Fruit fly (Drosophila melanogaster) whole organism, embryonic: ENCODE results near the gene CG5861.

Experiments
- Ada2b ChIP-seq: fragments of 200-800 bp; sonication (Bioruptor generic); IDR thresholded peaks from 2 replicates; pipeline ENCODE4 v1.3.6; 2022; ENCODE audit warnings: missing biosample characterization, missing genetic modification characterization
- CG11247 ChIP-seq: fragments of 200-800 bp; sonication (Bioruptor generic); IDR thresholded peaks from 2 replicates; pipeline ENCODE4 v1.3.6; 2022; ENCODE audit warnings: missing biosample characterization, missing genetic modification characterization
- CG11696 ChIP-seq: fragments of 200-800 bp; sonication (Bioruptor generic); IDR thresholded peaks from 2 replicates; pipeline ENCODE4 v1.3.6; 2022; ENCODE audit warnings: missing biosample characterization, missing genetic modification characterization
- CG13775 ChIP-seq: fragments of 200-800 bp; sonication (Bioruptor generic); optimal IDR thresholded peaks from 3 replicates; lab custom pipeline; 2017; ENCODE audit warnings: missing biosample characterization, mild to moderate bottlenecking, missing genetic modification characterization
- CG13894 ChIP-seq: fragments of 200-800 bp; sonication (Bioruptor generic); optimal IDR thresholded peaks from 3 replicates; lab custom pipeline; 2018; ENCODE audit warnings: missing biosample characterization, mild to moderate bottlenecking, missing genetic modification characterization, moderate library complexity
- CG17328 ChIP-seq: fragments of 200-800 bp; sonication (Bioruptor generic); IDR thresholded peaks from 2 replicates; pipeline ENCODE4 v1.3.6; 2022; ENCODE audit warnings: missing biosample characterization, missing genetic modification characterization
- CG17568 ChIP-seq: fragments of 200-800 bp; sonication (Bioruptor generic); optimal IDR thresholded peaks from 2 replicates; lab custom pipeline; 2018; ENCODE audit warnings: missing biosample characterization, mild to moderate bottlenecking, missing genetic modification characterization, moderate library complexity
- CG1832 ChIP-seq: fragments of 200-800 bp; sonication (Bioruptor generic); optimal IDR thresholded peaks from 2 replicates; lab custom pipeline; 2017; ENCODE audit warnings: missing biosample characterization, mild to moderate bottlenecking, missing genetic modification characterization, inconsistent platforms
- CG2129 ChIP-seq: fragments of 200-800 bp; sonication (Bioruptor generic); IDR thresholded peaks from 2 replicates; pipeline ENCODE4 v1.3.6; 2022; ENCODE audit warnings: missing biosample characterization, missing genetic modification characterization; ENCODE audit not compliant: partially characterized antibody
- CG31224 ChIP-seq: fragments of 200-800 bp; sonication (Bioruptor generic); IDR thresholded peaks from 2 replicates; pipeline ENCODE4 v1.3.6; 2022; ENCODE audit warnings: missing biosample characterization, missing genetic modification characterization
- CG34376 ChIP-seq: fragments of 200-800 bp; sonication (Bioruptor generic); optimal IDR thresholded peaks from 2 replicates; lab custom pipeline; 2018; ENCODE audit warnings: missing biosample characterization, mild to moderate bottlenecking, missing genetic modification characterization
- CG4328 ChIP-seq: fragments of 200-800 bp; sonication (Bioruptor generic); optimal IDR thresholded peaks from 3 replicates; lab custom pipeline; 2017; ENCODE audit warnings: missing biosample characterization, missing genetic modification reagents, missing genetic modification characterization
- CG7357 ChIP-seq: fragments of 200-800 bp; sonication (Bioruptor generic); IDR thresholded peaks from 3 replicates; pipeline ENCODE4 v1.3.6; 2022; ENCODE audit warnings: missing biosample characterization, missing genetic modification characterization
- CG7963 ChIP-seq: fragments of 200-800 bp; sonication (Bioruptor generic); IDR thresholded peaks from 3 replicates; pipeline ENCODE4 v1.3.6; 2022; ENCODE audit warnings: missing biosample characterization, missing genetic modification characterization; ENCODE audit not compliant: partially characterized antibody
- CG9437 ChIP-seq: fragments of 200-800 bp; sonication (Bioruptor generic); optimal IDR thresholded peaks from 2 replicates; lab custom pipeline; 2018; ENCODE audit warnings: missing biosample characterization, mild to moderate bottlenecking, missing genetic modification characterization
- CG9817 ChIP-seq: fragments of 200-800 bp; sonication (Bioruptor generic); optimal IDR thresholded peaks from 2 replicates; lab custom pipeline; 2018; ENCODE audit warnings: missing biosample characterization, mild to moderate bottlenecking, missing genetic modification characterization, moderate library complexity
- CTCF ChIP-seq: fragments of 200-800 bp; sonication (Bioruptor generic); optimal IDR thresholded peaks from 2 replicates; lab custom pipeline; 2017; ENCODE audit warnings: missing biosample characterization, mild to moderate bottlenecking, missing genetic modification characterization, moderate library complexity
- Dad ChIP-seq: fragments of 200-800 bp; sonication (Bioruptor generic); optimal IDR thresholded peaks from 3 replicates; lab custom pipeline; 2016; ENCODE audit warnings: missing biosample characterization, missing genetic modification characterization
- Doc3 ChIP-seq: fragments of 200-800 bp; sonication (Bioruptor generic); IDR thresholded peaks from 3 replicates; pipeline ENCODE4 v1.3.6; 2022; ENCODE audit warnings: missing biosample characterization, missing genetic modification characterization; ENCODE audit not compliant: partially characterized antibody
- Kr ChIP-seq: fragments of 200-800 bp; sonication (Bioruptor generic); optimal IDR thresholded peaks from 2 replicates; lab custom pipeline; 2017; ENCODE audit warnings: missing biosample characterization, mild to moderate bottlenecking, missing genetic modification characterization
- Mad ChIP-seq: fragments of 200-800 bp; sonication (Bioruptor generic); optimal IDR thresholded peaks from 2 replicates; lab custom pipeline; 2016; ENCODE audit warnings: missing biosample characterization, missing genetic modification characterization
- Med ChIP-seq: fragments of 200-800 bp; sonication (Bioruptor generic); peaks from one replicate; lab custom pipeline; 2016; ENCODE audit warnings: missing biosample characterization, missing genetic modification characterization, mild to moderate bottlenecking, inconsistent platforms, moderate library complexity
- NFAT ChIP-seq: fragments of 200-800 bp; sonication (Bioruptor generic); IDR thresholded peaks from 2 replicates; pipeline ENCODE4 v1.3.6; 2022; ENCODE audit warnings: missing biosample characterization, missing genetic modification characterization
- Ravus ChIP-seq: fragments of 200-800 bp; sonication (Bioruptor generic); IDR thresholded peaks from 2 replicates; pipeline ENCODE4 v1.3.6; 2022; ENCODE audit warnings: missing biosample characterization, missing genetic modification characterization
- Sin3A ChIP-seq: fragments of >200 bp; optimal IDR thresholded peaks from 2 replicates; lab custom pipeline; 2018
- Sox100B ChIP-seq: fragments of 200-800 bp; sonication (Bioruptor generic); optimal IDR thresholded peaks from 3 replicates; lab custom pipeline; 2018; ENCODE audit warnings: missing biosample characterization, mild to moderate bottlenecking, missing genetic modification characterization
- Spps ChIP-seq: fragments of 200-800 bp; sonication (Bioruptor generic); optimal IDR thresholded peaks from 2 replicates; lab custom pipeline; 2018; ENCODE audit warnings: missing biosample characterization, mild to moderate bottlenecking, missing genetic modification characterization
- Tbp ChIP-seq: fragments of >200 bp; optimal IDR thresholded peaks from 2 replicates; lab custom pipeline; 2018; ENCODE audit warnings: missing biosample characterization, missing genetic modification characterization
- ac ChIP-seq: fragments of 200-800 bp; sonication (Bioruptor generic); optimal IDR thresholded peaks from 3 replicates; lab custom pipeline; 2017; ENCODE audit warnings: missing biosample characterization, mild to moderate bottlenecking, missing genetic modification characterization
- az2 ChIP-seq: fragments of 200-800 bp; sonication (Bioruptor generic); optimal IDR thresholded peaks from 3 replicates; lab custom pipeline; 2016; ENCODE audit warnings: missing biosample characterization, missing genetic modification characterization
- br ChIP-seq: fragments of >200 bp; optimal IDR thresholded peaks from 2 replicates; lab custom pipeline; 2017
- cg ChIP-seq: fragments of 200-800 bp; sonication (Bioruptor generic); optimal IDR thresholded peaks from 3 replicates; lab custom pipeline; 2019; ENCODE audit warnings: missing biosample characterization, mild to moderate bottlenecking, missing genetic modification characterization, moderate library complexity
- chm ChIP-seq: fragments of 200-800 bp; sonication (Bioruptor generic); IDR thresholded peaks from 2 replicates; pipeline ENCODE4 v1.3.6; 2022; ENCODE audit warnings: missing biosample characterization, missing genetic modification characterization
- crol ChIP-seq: fragments of 200-800 bp; sonication (Bioruptor generic); IDR thresholded peaks from 2 replicates; pipeline ENCODE4 v1.3.6; 2022; ENCODE audit warnings: missing biosample characterization, missing genetic modification characterization
- emc ChIP-seq: fragments of 200-800 bp; sonication (Bioruptor generic); optimal IDR thresholded peaks from 2 replicates; lab custom pipeline; 2016; ENCODE audit warnings: missing biosample characterization, missing genetic modification characterization
- fd3F ChIP-seq: fragments of 200-800 bp; sonication (Bioruptor generic); optimal IDR thresholded peaks from 2 replicates; lab custom pipeline; 2018; ENCODE audit warnings: missing biosample characterization, mild to moderate bottlenecking, missing genetic modification characterization, moderate library complexity
- gce ChIP-seq: fragments of 200-800 bp; sonication (Bioruptor generic); IDR thresholded peaks from 3 replicates; pipeline ENCODE4 v1.3.6; 2022; ENCODE audit warnings: missing biosample characterization, missing genetic modification characterization
- gsb-n ChIP-seq: fragments of 200-800 bp; sonication (Bioruptor generic); optimal IDR thresholded peaks from 3 replicates; lab custom pipeline; 2018; ENCODE audit warnings: missing biosample characterization, mild to moderate bottlenecking, missing genetic modification characterization
- hbn ChIP-seq: fragments of 200-800 bp; sonication (Bioruptor generic); IDR thresholded peaks from 2 replicates; pipeline ENCODE4 v1.3.6; 2022; ENCODE audit warnings: missing biosample characterization, missing genetic modification characterization; ENCODE audit not compliant: partially characterized antibody
- mam ChIP-seq: fragments of 200-800 bp; sonication (Bioruptor generic); optimal IDR thresholded peaks from 3 replicates; lab custom pipeline; 2016; ENCODE audit warnings: missing biosample characterization, missing genetic modification characterization
- nau ChIP-seq: fragments of 200-800 bp; sonication (Bioruptor generic); optimal IDR thresholded peaks from 3 replicates; lab custom pipeline; 2017; ENCODE audit warnings: missing biosample characterization, mild to moderate bottlenecking, missing genetic modification characterization, missing genetic modification reagents
- nerfin-2 ChIP-seq: fragments of 200-800 bp; sonication (Bioruptor generic); IDR thresholded peaks from 2 replicates; pipeline ENCODE4 v1.3.6; 2022; ENCODE audit warnings: missing biosample characterization, missing genetic modification characterization; ENCODE audit not compliant: partially characterized antibody
- org-1 ChIP-seq: fragments of 200-800 bp; sonication (Bioruptor generic); optimal IDR thresholded peaks from 2 replicates; lab custom pipeline; 2017; ENCODE audit warnings: missing biosample characterization, missing genetic modification characterization
- pnt ChIP-seq: fragments of 200-800 bp; sonication (Bioruptor generic); optimal IDR thresholded peaks from 3 replicates; lab custom pipeline; 2016; ENCODE audit warnings: missing biosample characterization, missing genetic modification characterization
- ranshi ChIP-seq: fragments of 200-800 bp; sonication (Bioruptor generic); IDR thresholded peaks from 2 replicates; pipeline ENCODE4 v1.3.6; 2022; ENCODE audit warnings: missing biosample characterization, missing genetic modification characterization
- sisA ChIP-seq: fragments of 200-800 bp; sonication (Bioruptor generic); IDR thresholded peaks from 2 replicates; pipeline ENCODE4 v1.3.6; 2022; ENCODE audit warnings: missing biosample characterization, missing genetic modification characterization
- slp2 ChIP-seq: fragments of 200-800 bp; sonication (Bioruptor generic); optimal IDR thresholded peaks from 2 replicates; lab custom pipeline; 2016; ENCODE audit warnings: missing biosample characterization, missing genetic modification characterization
- trem ChIP-seq: fragments of 200-800 bp; optimal IDR thresholded peaks from 3 replicates; lab custom pipeline; 2019; ENCODE audit warnings: missing biosample characterization, mild to moderate bottlenecking, missing genetic modification characterization, moderate library complexity
- ttk ChIP-seq: fragments of 200-800 bp; sonication (Bioruptor generic); IDR thresholded peaks from 2 replicates; pipeline ENCODE4 v2.1.2; 2022; ENCODE audit warnings: missing biosample characterization, missing genetic modification characterization
- vvl ChIP-seq: fragments of 200-800 bp; sonication (Bioruptor generic); IDR thresholded peaks from 2 replicates; pipeline ENCODE4 v1.3.6; 2022; ENCODE audit warnings: missing biosample characterization, missing genetic modification characterization
- wdn ChIP-seq: fragments of 200-800 bp; sonication (Bioruptor generic); IDR thresholded peaks from 2 replicates; pipeline ENCODE4 v1.3.6; 2022; ENCODE audit warnings: missing biosample characterization, missing genetic modification characterization

CG5861 gene

DNA sequence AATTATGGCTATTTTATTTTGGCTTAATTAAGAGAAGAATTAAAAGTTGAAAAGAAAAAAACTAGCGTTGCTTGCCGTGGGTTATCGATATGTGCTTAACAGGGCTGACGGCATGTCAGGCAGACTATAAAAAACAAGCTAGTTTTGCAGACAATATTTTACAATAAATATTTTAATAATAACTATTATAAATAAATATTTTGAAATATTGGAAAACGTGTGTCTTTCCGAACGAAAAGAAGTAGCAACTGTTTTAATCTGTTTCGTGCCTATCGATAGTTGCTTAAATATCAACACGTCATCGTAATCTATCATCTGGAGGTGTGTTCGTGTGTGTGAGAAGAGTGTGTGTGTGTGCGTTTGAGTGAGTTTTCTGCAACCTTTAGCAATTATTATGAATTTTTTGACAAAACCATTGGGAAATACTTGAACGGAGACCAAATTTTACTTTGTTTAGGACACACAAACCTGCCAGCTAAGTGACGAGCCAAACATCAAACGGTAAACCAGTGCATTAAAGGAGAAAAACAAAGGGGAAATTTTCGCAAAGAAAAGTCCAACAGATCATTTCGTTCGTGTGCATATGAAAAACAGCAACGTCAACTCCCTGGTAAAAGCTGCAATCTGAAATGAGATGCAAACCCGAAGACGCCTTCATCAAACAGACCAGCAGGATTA is at the start of gene CG5861, which contains the start of gene Syx5 (continued):
- TF ChIP-seq hbn (GFP tag; lab: Robert Waterston, UW) (peak; percentile 91), fd3F (GFP tag; lab: Kevin White, UChicago) (peak; percentile 20), mam (GFP tag; lab: Kevin White, UChicago) (no peak), ttk (no peak), az2 (GFP tag; lab: Kevin White, UChicago) (peak; percentile 53), CG7963 (GFP tag; lab: Robert Waterston, UW) (peak; percentile 66), CG17568 (GFP tag; lab: Kevin White, UChicago) (peak; percentile 10), pnt (GFP tag; lab: Kevin White, UChicago) (no peak), Ada2b (peak; percentile 35; the same call in 1 of the 2 replicates), CG11696 (GFP tag; lab: Robert Waterston, UW) (no peak), CG1832 (GFP tag; lab: Kevin White, UChicago) (no peak), CG7357 (GFP tag; lab: Robert Waterston, UW) (0 out of 3 replicates have a peak, but pooled peaks have one; percentile 16), Ravus (GFP tag; lab: Robert Waterston, UW) (no peak), nau (GFP tag; lab: Kevin White, UChicago) (peak; percentile 53), CG9437 (GFP tag; lab: Kevin White, UChicago) (peak; percentile 7), Dad (GFP tag; lab: Kevin White, UChicago) (no peak), gsb-n (peak; percentile 17), crol (GFP tag; lab: Robert Waterston, UW) (no peak), wdn (GFP tag; lab: Robert Waterston, UW) (no peak), emc (no peak), ranshi (GFP tag; lab: Robert Waterston, UW) (peak; percentile 52; the same call in 1 of the 2 replicates), Kr (no peak), CG17328 (0 out of 2 replicates have a peak, but pooled peaks have one; percentile 54), Sox100B (peak; percentile 53), Sin3A (lab: Kevin White, UChicago) (peak; percentile 0), CG34376 (GFP tag; lab: Kevin White, UChicago) (peak; percentile 75), Mad (GFP tag; lab: Kevin White, UChicago) (peak; percentile 5), cg (GFP tag; lab: Kevin White, UChicago) (peak; percentile 93), CTCF (GFP tag; lab: Kevin White, UChicago) (peak; percentile 25), gce (GFP tag; lab: Robert Waterston, UW) (no peak), CG4328 (peak; percentile 52), Tbp (GFP tag; lab: Kevin White, UChicago) (no peak), CG31224 (GFP tag; lab: Robert Waterston, UW) (peak; percentile 39; the same call in 1 of the 2 replicates), org-1 (GFP tag; lab: Kevin White, UChicago) (no peak), sisA (peak; percentile 46), Spps (tag; lab: Kevin White, UChicago) (no peak), NFAT (GFP tag; lab: Robert Waterston, UW) (peak; percentile 55), Doc3 (GFP tag; lab: Robert Waterston, UW) (peak; percentile 97), CG13894 (tag; lab: Kevin White, UChicago) (no peak), Med (GFP tag; lab: Kevin White, UChicago) (peak; percentile 48), ac (GFP tag; lab: Kevin White, UChicago) (no peak), br (lab: Kevin White, UChicago) (no peak), CG13775 (GFP tag; lab: Kevin White, UChicago) (peak; percentile 64), nerfin-2 (GFP tag; lab: Robert Waterston, UW) (peak; percentile 77), CG11247 (peak; percentile 45; the same call in 1 of the 2 replicates), trem (tag; lab: Kevin White, UChicago) (peak; percentile 86), slp2 (GFP tag; lab: Kevin White, UChicago) (no peak), chm (no peak), vvl (GFP tag; lab: Robert Waterston, UW) (peak; percentile 63), CG9817 (tag; lab: Kevin White, UChicago) (peak; percentile 59), CG2129 (GFP tag; lab: Robert Waterston, UW) (peak; percentile 92)
